Fruit fly (Drosophila melanogaster): ENCODE measurements around the gene CG14811.
A peak's percentile ranks its signal among the peaks of the same experiment; 100 is the strongest.

The CG14811 gene

dm6 chrX:1830396-1831218 lies 8.4 kb upstream of the CG14811 start (continued):
- TF ChIP-seq otp (GFP tag; IDR thresholded peaks at IDR 0.05) (peak; percentile 98), CG30403 (GFP tag; optimal IDR thresholded peaks at IDR 0.05) (peak; percentile 97), CG7839 (tag; optimal IDR thresholded peaks at IDR 0.05) (peak; percentile 97), Hsf (GFP tag; optimal IDR thresholded peaks at IDR 0.05) (peak; percentile 94), CG8765 (GFP tag; IDR thresholded peaks at IDR 0.05) (peak; percentile 87), gcm (GFP tag; optimal IDR thresholded peaks at IDR 0.05) (peak; percentile 94), CG6689 (GFP tag; IDR thresholded peaks at IDR 0.05) (peak; percentile 96), Poxn (GFP tag; IDR thresholded peaks at IDR 0.05) (peak; percentile 88), CG1647 (GFP tag; optimal IDR thresholded peaks at IDR 0.05) (peak; percentile 88), CG11696 (GFP tag; IDR thresholded peaks at IDR 0.05) (peak; percentile 93), CG32767 (GFP tag; IDR thresholded peaks at IDR 0.05) (peak; percentile 95), CG17186 (GFP tag; optimal IDR thresholded peaks at IDR 0.05) (peak; percentile 72), Dbx (GFP tag; IDR thresholded peaks at IDR 0.05) (peak; percentile 96), CG2875 (GFP tag; optimal IDR thresholded peaks at IDR 0.05) (peak; percentile 92), toy (GFP tag; IDR thresholded peaks at IDR 0.05) (peak; percentile 90), CG8944 (GFP tag; optimal IDR thresholded peaks at IDR 0.05) (peak; percentile 91), odd (GFP tag; optimal IDR thresholded peaks at IDR 0.05) (peak; percentile 92), CG16863 (GFP tag; optimal IDR thresholded peaks at IDR 0.05) (peak; percentile 93), corto (GFP tag; optimal IDR thresholded peaks at IDR 0.05) (peak; percentile 94), CG10267 (tag; optimal IDR thresholded peaks at IDR 0.05) (peak; percentile 88), ac (GFP tag; optimal IDR thresholded peaks at IDR 0.05) (peak; percentile 74), crp (GFP tag; optimal IDR thresholded peaks at IDR 0.05) (peak in 1 of 2 experiments; percentile 65), CG9437 (GFP tag; optimal IDR thresholded peaks at IDR 0.05) (peak; percentile 93), vfl (GFP tag; optimal IDR thresholded peaks at IDR 0.05) (peak; percentile 86), Adf1 (GFP tag; IDR thresholded peaks at IDR 0.05) (peak; percentile 81), maf-S (GFP tag; optimal IDR thresholded peaks at IDR 0.05) (peak; percentile 91), HLHmδ (GFP tag; optimal IDR thresholded peaks at IDR 0.05) (no peak), CG33213 (GFP tag; optimal IDR thresholded peaks at IDR 0.05) (peak; percentile 86), abd-A (tag; optimal IDR thresholded peaks at IDR 0.05) (peak; percentile 74), Ssrp (tag; optimal IDR thresholded peaks at IDR 0.05) (peak; percentile 91), HmgD (GFP tag; optimal IDR thresholded peaks at IDR 0.05) (peak; percentile 85), pan (optimal IDR thresholded peaks at IDR 0.05) (no peak), pan (GFP tag; optimal IDR thresholded peaks at IDR 0.05 in 1 of 2, IDR thresholded peaks at IDR 0.05 in 1 of 2) (peak in 1 of 2 experiments; percentile 98), peb (GFP tag; IDR thresholded peaks at IDR 0.05) (peak; percentile 95), Nf-YC (tag; optimal IDR thresholded peaks at IDR 0.05) (peak; percentile 88), CG17328 (GFP tag; IDR thresholded peaks at IDR 0.05) (peak; percentile 97), B-H1 (GFP tag; IDR thresholded peaks at IDR 0.05) (peak; percentile 96), CG7987 (GFP tag; optimal IDR thresholded peaks at IDR 0.05) (peak; percentile 90), cg (GFP tag; optimal IDR thresholded peaks at IDR 0.05) (no peak), CG11093 (GFP tag; IDR thresholded peaks at IDR 0.05) (peak; percentile 89), CG15696 (tag; optimal IDR thresholded peaks at IDR 0.05) (peak; percentile 70), CG9817 (tag; optimal IDR thresholded peaks at IDR 0.05) (peak; percentile 95), zfh1 (GFP tag; IDR thresholded peaks at IDR 0.05) (peak; percentile 98), CG14050 (GFP tag; IDR thresholded peaks at IDR 0.05) (peak; percentile 96), CG12299 (tag; optimal IDR thresholded peaks at IDR 0.05) (peak; percentile 90), gsb-n (tag; optimal IDR thresholded peaks at IDR 0.05) (peak; percentile 92), CG3281 (GFP tag; optimal IDR thresholded peaks at IDR 0.05) (peak; percentile 96), HLH3B (GFP tag; IDR thresholded peaks at IDR 0.05) (peak; percentile 98), CG7357 (GFP tag; IDR thresholded peaks at IDR 0.05) (peak; percentile 89)
